Worm (Caenorhabditis elegans): Measurements from ENCODE around the gene F31F7.2.

The F31F7.2 gene

ce11 chrV:6224494-6224959 lies 46.1 kb upstream of the F31F7.2 start:
- TF ChIP-seq nhr-48 (tag; optimal IDR thresholded peaks at IDR 0.05) (peak; percentile 95), dmd-8 (GFP tag; IDR thresholded peaks at IDR 0.05) (peak; percentile 74; the same call in 1 of the 2 replicates), dve-1 (tag; optimal IDR thresholded peaks at IDR 0.05; ENCODE audit: insufficient read depth) (peak; percentile 98), fkh-10 (GFP tag; optimal IDR thresholded peaks at IDR 0.05) (peak; percentile 82), ztf-7 (tag; optimal IDR thresholded peaks at IDR 0.05) (peak; percentile 75), set-16 (GFP tag; IDR thresholded peaks at IDR 0.05) (peak; percentile 75; the same call in 1 of the 2 replicates), dmd-6 (GFP tag; IDR thresholded peaks at IDR 0.05) (peak; percentile 98), zip-2 (tag; optimal IDR thresholded peaks at IDR 0.05) (peak; percentile 79), egl-43 (GFP tag; IDR thresholded peaks at IDR 0.05) (peak; percentile 92), ceh-32 (tag; optimal IDR thresholded peaks at IDR 0.05; ENCODE audit: poor library complexity) (peak; percentile 78), rbr-2 (tag; optimal IDR thresholded peaks at IDR 0.05) (peak; percentile 94), ceh-44 (GFP tag; IDR thresholded peaks at IDR 0.05) (0 out of 2 replicates have a peak, but pooled peaks have one; percentile 36), T26A8.4 (GFP tag; IDR thresholded peaks at IDR 0.05) (peak; percentile 86), snpc-4 (tag; optimal IDR thresholded peaks at IDR 0.05) (no peak), nhr-42 (GFP tag; IDR thresholded peaks at IDR 0.05) (0 out of 2 replicates have a peak, but pooled peaks have one; percentile 68), Y5F2A.4 (GFP tag; optimal IDR thresholded peaks at IDR 0.05) (no peak), unc-39 (tag; optimal IDR thresholded peaks at IDR 0.05) (peak; percentile 44), gei-8 (GFP tag; optimal IDR thresholded peaks at IDR 0.05) (peak; percentile 50), lin-15B (tag; optimal IDR thresholded peaks at IDR 0.05) (peak; percentile 23), ceh-28 (tag; optimal IDR thresholded peaks at IDR 0.05) (peak; percentile 46), ctbp-1 (GFP tag; IDR thresholded peaks at IDR 0.05) (peak; percentile 96), lin-38 (GFP tag; IDR thresholded peaks at IDR 0.05) (no peak; the same call in 1 of the 2 replicates), zfp-3 (GFP tag; conservative IDR thresholded peaks at IDR 0.05) (peak; percentile 88), skn-1 (tag; optimal IDR thresholded peaks at IDR 0.05) (peak; percentile 60), hmg-1.1 (GFP tag; IDR thresholded peaks at IDR 0.05) (peak; percentile 88), ama-1 (optimal IDR thresholded peaks at IDR 0.05) (peak; percentile 97), lir-3 (tag; optimal IDR thresholded peaks at IDR 0.05) (no peak), mxl-3 (GFP tag; optimal IDR thresholded peaks at IDR 0.05) (peak; percentile 60), Y48G9A.11 (GFP tag; IDR thresholded peaks at IDR 0.05) (no peak), ceh-82 (tag; optimal IDR thresholded peaks at IDR 0.05) (no peak), F10B5.3 (tag; optimal IDR thresholded peaks at IDR 0.05) (no peak), nhr-237 (tag; optimal IDR thresholded peaks at IDR 0.05) (peak; percentile 61), daf-19 (GFP tag; conservative IDR thresholded peaks at IDR 0.05) (peak; percentile 92), zip-11 (GFP tag; IDR thresholded peaks at IDR 0.05) (no peak), mxl-2 (GFP tag; conservative IDR thresholded peaks at IDR 0.05) (peak; percentile 48; the same call in 1 of the 2 replicates), fos-1 (tag; optimal IDR thresholded peaks at IDR 0.05) (no peak), ZK337.2 (GFP tag; IDR thresholded peaks at IDR 0.05) (no peak), spr-3 (GFP tag; optimal IDR thresholded peaks at IDR 0.05) (no peak), mdl-1 (tag; optimal IDR thresholded peaks at IDR 0.05) (peak; percentile 92 to 98), nhr-77 (tag; optimal IDR thresholded peaks at IDR 0.05) (peak; percentile 96), spr-1 (tag; optimal IDR thresholded peaks at IDR 0.05) (peak; percentile 73), lin-39 (tag; optimal IDR thresholded peaks at IDR 0.05) (no peak), ces-1 (GFP tag; optimal IDR thresholded peaks at IDR 0.05) (peak; percentile 79), daf-8 (GFP tag; IDR thresholded peaks at IDR 0.05) (no peak), attf-4 (tag; optimal IDR thresholded peaks at IDR 0.05) (no peak), Y105C5A.15 (GFP tag; IDR thresholded peaks at IDR 0.05) (peak; percentile 34; the same call in 1 of the 2 replicates), aha-1 (tag) (peak; percentile 36), lin-1 (GFP tag; IDR thresholded peaks at IDR 0.05) (no peak), ZK546.5 (tag; optimal IDR thresholded peaks at IDR 0.05) (peak in 1 of 2 experiments; percentile 11), nhr-76 (tag; optimal IDR thresholded peaks at IDR 0.05) (peak; percentile 21), T20F7.1 (GFP tag; optimal IDR thresholded peaks at IDR 0.05) (peak; percentile 86), hif-1 (tag; optimal IDR thresholded peaks at IDR 0.05) (peak; percentile 74 to 90)
